Worm (Caenorhabditis elegans) whole organism, L4/young adult: ENCODE measurements around the gene F09F9.2.

Experiments used
- W03F9.2 ChIP-seq: fragments of 150-350 bp; optimal IDR thresholded peaks from 2 replicates; lab custom pipeline; 2014; ENCODE audit warnings: missing biosample characterization, missing genetic modification characterization
- dao-5 ChIP-seq: sonication (generic microtip); optimal IDR thresholded peaks from 2 replicates; lab custom pipeline; 2016; ENCODE audit warnings: missing genotype, missing genetic modification characterization, moderate library complexity, missing compliant biosample characterization
- him-1 ChIP-seq: sonication (generic microtip); optimal IDR thresholded peaks from 2 replicates; lab custom pipeline; 2016; ENCODE audit warnings: missing genotype, missing genetic modification reagents, missing genetic modification characterization, missing compliant biosample characterization

The F09F9.2 gene

DNA sequence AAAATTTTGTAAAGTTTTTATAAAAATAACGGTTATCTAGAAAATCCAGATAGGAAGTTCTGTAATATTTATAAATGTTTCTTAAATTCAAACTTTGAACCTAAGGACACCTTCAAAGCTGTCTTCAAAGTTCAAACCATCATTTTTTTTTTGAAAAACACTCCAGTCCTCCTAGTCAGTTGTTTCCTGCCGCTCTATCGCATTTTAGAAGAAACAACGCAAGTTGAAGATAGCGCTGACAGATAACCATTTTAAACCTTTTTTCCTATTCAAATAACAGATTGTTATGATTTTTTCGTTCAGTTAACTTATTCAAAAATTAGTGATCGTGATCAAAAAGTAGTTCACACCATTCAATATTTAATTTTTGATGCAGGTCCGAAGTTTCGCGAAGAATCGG lies 22.1 kb upstream of the F09F9.2 start:
- TF ChIP-seq him-1 (tag; lab: Kevin White, UChicago) (no peak), dao-5 (tag; lab: Kevin White, UChicago) (no peak), W03F9.2 (tag; lab: Kevin White, UChicago) (no peak)

ce11 chrX:4132243-4132642 lies 21.0 kb upstream of the F09F9.2 start:
- TF ChIP-seq dao-5 (tag; lab: Kevin White, UChicago) (no peak), him-1 (tag; lab: Kevin White, UChicago) (no peak), W03F9.2 (tag; lab: Kevin White, UChicago) (no peak)

ce11 chrX:4131354-4131753 lies 20.1 kb upstream of the F09F9.2 start:
- TF ChIP-seq W03F9.2 (tag; lab: Kevin White, UChicago) (no peak), dao-5 (tag; lab: Kevin White, UChicago) (no peak), him-1 (tag; lab: Kevin White, UChicago) (no peak)

- TF ChIP-seq dao-5 (tag; lab: Kevin White, UChicago) (no peak), W03F9.2 (tag; lab: Kevin White, UChicago) (no peak), him-1 (tag; lab: Kevin White, UChicago) (no peak)
Observed at ce11 chrX:4128684-4129083, 17.4 kb upstream of the F09F9.2 start.

- TF ChIP-seq him-1 (tag; lab: Kevin White, UChicago) (no peak), dao-5 (tag; lab: Kevin White, UChicago) (no peak), W03F9.2 (tag; lab: Kevin White, UChicago) (no peak)
Observed at ce11 chrX:4125165-4125803, 14.0 kb upstream of the F09F9.2 start.

DNA sequence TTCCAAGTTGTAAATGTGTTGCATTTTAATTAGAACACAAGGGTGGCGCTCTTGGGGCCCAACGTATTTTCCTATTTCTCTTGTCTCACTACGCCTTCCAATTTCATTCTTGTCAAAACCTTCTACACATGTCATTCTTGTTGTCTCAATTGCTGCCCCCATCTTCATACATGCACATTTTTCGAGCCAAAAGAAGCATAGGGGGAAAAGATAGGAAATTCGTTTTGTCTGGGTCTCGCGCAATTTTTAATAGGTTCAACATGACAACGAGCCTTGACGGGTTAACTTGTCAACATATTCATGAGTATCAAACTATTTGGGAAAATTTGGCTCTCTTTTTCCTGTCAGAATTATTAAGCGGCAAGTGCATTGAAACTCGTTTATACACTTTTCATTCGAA lies 12.1 kb upstream of the F09F9.2 start:
- TF ChIP-seq dao-5 (tag; lab: Kevin White, UChicago) (no peak), W03F9.2 (tag; lab: Kevin White, UChicago) (no peak), him-1 (tag; lab: Kevin White, UChicago) (no peak)

ce11 chrX:4120935-4121334 lies 9.7 kb upstream of the F09F9.2 start, which contains the start of gene F09F9.3:
Gene F09F9.3, minus strand, starts transcription at chrX:4121035.
- TF ChIP-seq W03F9.2 (tag; lab: Kevin White, UChicago) = no peak
- TF ChIP-seq dao-5 (tag; lab: Kevin White, UChicago) = no peak
- no peak for TF ChIP-seq him-1 (tag; lab: Kevin White, UChicago)

DNA sequence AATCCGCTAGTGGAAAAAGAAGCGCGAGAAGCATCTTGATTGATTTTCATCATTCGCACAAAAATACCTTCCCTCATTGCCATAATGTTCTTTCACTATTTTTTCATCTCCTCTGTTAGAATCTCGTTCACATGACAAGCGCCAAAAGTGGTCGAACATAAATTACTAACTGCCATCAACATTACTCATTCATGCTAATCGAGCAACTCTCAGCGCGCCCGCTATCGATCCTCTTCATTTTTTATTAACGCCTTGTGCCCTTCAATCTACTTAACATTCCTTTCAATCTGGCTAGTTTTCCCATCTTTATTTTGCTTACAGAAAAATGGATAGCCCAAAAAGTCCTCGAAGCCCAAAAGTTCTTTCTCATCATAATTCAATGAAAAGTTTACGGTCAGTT lies 6.4 kb upstream of the F09F9.2 start, which contains the start of gene F09F9.5:
F09F9.5 (plus strand) TSS at position 301 of the 400 bp plus-strand sequence.
- TF ChIP-seq him-1 (tag; lab: Kevin White, UChicago) (no peak), dao-5 (tag; lab: Kevin White, UChicago) (no peak)

ce11 chrX:4115026-4115425 lies 3.8 kb upstream of the F09F9.2 start, which contains the start of gene F09F9.1:
Gene F09F9.1, plus strand, starts transcription at chrX:4115326.
- TF ChIP-seq him-1 (tag; lab: Kevin White, UChicago) = no peak
- no peak for TF ChIP-seq W03F9.2 (tag; lab: Kevin White, UChicago)
- TF ChIP-seq dao-5 (tag; lab: Kevin White, UChicago) = no peak

- TF ChIP-seq W03F9.2 (tag; lab: Kevin White, UChicago) = no peak
- no peak for TF ChIP-seq dao-5 (tag; lab: Kevin White, UChicago)
- no peak for TF ChIP-seq him-1 (tag; lab: Kevin White, UChicago)
Observed at ce11 chrX:4109970-4110369, 1.3 kb downstream of the F09F9.2 start.

ce11 chrX:4106896-4107505 lies 4.2 kb downstream of the F09F9.2 start, which contains the start of gene R02E4.2:
Gene R02E4.2, plus strand, starts transcription at chrX:4107455.
- TF ChIP-seq W03F9.2 (tag; lab: Kevin White, UChicago) (no peak), him-1 (tag; lab: Kevin White, UChicago) (no peak), dao-5 (tag; lab: Kevin White, UChicago) (no peak)

ce11 chrX:4104435-4104834 lies 6.8 kb downstream of the F09F9.2 start, which contains the start of gene R02E4.1:
Gene R02E4.1, minus strand, starts transcription at chrX:4104535.
- TF ChIP-seq dao-5 (tag; lab: Kevin White, UChicago) = no peak
- TF ChIP-seq him-1 (tag; lab: Kevin White, UChicago) = no peak
- no peak for TF ChIP-seq W03F9.2 (tag; lab: Kevin White, UChicago)

DNA sequence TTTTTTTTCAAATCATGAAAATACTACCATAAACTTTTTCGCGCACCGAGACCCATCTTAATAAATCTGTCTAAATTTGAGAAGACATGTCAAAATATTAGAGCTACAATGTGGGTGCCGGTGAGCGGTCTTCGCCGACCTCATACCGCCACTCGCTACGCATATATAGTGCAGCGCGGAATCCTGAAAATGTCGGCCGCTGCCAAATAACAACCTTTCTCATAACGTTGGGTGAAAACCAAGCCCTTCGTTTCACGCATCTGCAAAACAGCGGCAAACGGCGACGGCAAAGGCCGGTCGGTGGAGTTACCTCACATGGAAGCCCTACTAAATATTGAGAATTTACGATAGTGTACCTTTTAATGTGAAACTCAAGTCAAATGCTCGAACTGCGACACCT lies 8.2 kb downstream of the F09F9.2 start:
- TF ChIP-seq dao-5 (tag; lab: Kevin White, UChicago) (no peak), W03F9.2 (tag; lab: Kevin White, UChicago) (no peak), him-1 (tag; lab: Kevin White, UChicago) (no peak)
